Fruit fly (Drosophila melanogaster) whole organism, pupa: Measurements from ENCODE around the gene Fur1.

Experiments used
- CG10348 ChIP-seq: fragments of 200-800 bp; sonication (Bioruptor generic); IDR thresholded peaks from 2 replicates; pipeline ENCODE4 v1.3.6; 2022; ENCODE audit warnings: missing biosample characterization, missing genetic modification characterization
- CG12605 ChIP-seq: fragments of 200-800 bp; sonication (Bioruptor generic); IDR thresholded peaks from 2 replicates; pipeline ENCODE4 v1.3.6; 2022; ENCODE audit warnings: missing biosample characterization, missing genetic modification characterization
- CG13204 ChIP-seq: fragments of 200-800 bp; sonication (Bioruptor generic); optimal IDR thresholded peaks from 2 replicates; lab custom pipeline; 2018; ENCODE audit warnings: missing biosample characterization, mild to moderate bottlenecking, missing genetic modification characterization, moderate library complexity
- CG14655 ChIP-seq: fragments of 200-800 bp; sonication (Bioruptor generic); optimal IDR thresholded peaks from 3 replicates; lab custom pipeline; 2017; ENCODE audit warnings: mild to moderate bottlenecking, missing biosample characterization, missing genetic modification reagents, missing genetic modification characterization
- CG15710 ChIP-seq: fragments of 200-800 bp; sonication (Bioruptor generic); optimal IDR thresholded peaks from 2 replicates; lab custom pipeline; 2018; ENCODE audit warnings: missing biosample characterization, mild to moderate bottlenecking, missing genetic modification characterization, moderate library complexity
- CG17806 ChIP-seq: fragments of 200-800 bp; sonication (Bioruptor generic); optimal IDR thresholded peaks from 2 replicates; lab custom pipeline; 2018; ENCODE audit warnings: missing biosample characterization, mild to moderate bottlenecking, missing genetic modification characterization, moderate library complexity
- CG32121 ChIP-seq: fragments of 200-800 bp; sonication (Bioruptor generic); IDR thresholded peaks from 2 replicates; pipeline ENCODE4 v1.3.6; 2022; ENCODE audit warnings: missing biosample characterization, missing genetic modification characterization
- CG34367 ChIP-seq: fragments of 200-800 bp; sonication (Bioruptor generic); optimal IDR thresholded peaks from 2 replicates; lab custom pipeline; 2018; ENCODE audit warnings: missing biosample characterization, mild to moderate bottlenecking, missing genetic modification characterization
- CG4496 ChIP-seq: fragments of 200-800 bp; sonication (Bioruptor generic); IDR thresholded peaks from 3 replicates; pipeline ENCODE4 v1.3.6; 2022; ENCODE audit warnings: missing biosample characterization, missing genetic modification characterization
- CG8159 ChIP-seq: fragments of 200-800 bp; sonication (Bioruptor generic); optimal IDR thresholded peaks from 3 replicates; lab custom pipeline; 2018; ENCODE audit warnings: missing biosample characterization, mild to moderate bottlenecking, missing genetic modification characterization, moderate library complexity
- CG8301 ChIP-seq: fragments of 200-800 bp; sonication (Bioruptor generic); optimal IDR thresholded peaks from 2 replicates; lab custom pipeline; 2018; ENCODE audit warnings: missing biosample characterization, mild to moderate bottlenecking, missing genetic modification characterization
- CG9948 ChIP-seq: fragments of 200-800 bp; sonication (Bioruptor generic); optimal IDR thresholded peaks from 2 replicates; lab custom pipeline; 2018; ENCODE audit warnings: missing biosample characterization, mild to moderate bottlenecking, missing genetic modification characterization, moderate library complexity
- D1 ChIP-seq: fragments of 200-800 bp; sonication (Bioruptor generic); optimal IDR thresholded peaks from 2 replicates; lab custom pipeline; 2018; ENCODE audit warnings: missing biosample characterization, mild to moderate bottlenecking, missing genetic modification characterization, moderate library complexity
- EcR ChIP-seq: fragments of 200-800 bp; sonication (Bioruptor generic); optimal IDR thresholded peaks from 3 replicates; lab custom pipeline; 2019; ENCODE audit warnings: missing biosample characterization, missing genetic modification characterization, mild to moderate bottlenecking, moderate library complexity, missing genetic modification reagents
- Ets98B ChIP-seq: fragments of 200-800 bp; sonication (Bioruptor generic); IDR thresholded peaks from 2 replicates; pipeline ENCODE4 v1.3.6; 2022; ENCODE audit warnings: missing biosample characterization, missing genetic modification characterization
- Pif1A ChIP-seq: fragments of 200-800 bp; sonication (Bioruptor generic); optimal IDR thresholded peaks from 3 replicates; lab custom pipeline; 2016; ENCODE audit warnings: missing biosample characterization, missing genetic modification characterization
- Pif1B ChIP-seq: fragments of 200-800 bp; sonication (Bioruptor generic); optimal IDR thresholded peaks from 3 replicates; lab custom pipeline; 2016; ENCODE audit warnings: missing biosample characterization, missing genetic modification characterization
- Snoo ChIP-seq: fragments of 200-800 bp; sonication (Bioruptor generic); optimal IDR thresholded peaks from 3 replicates; lab custom pipeline; 2017; ENCODE audit warnings: missing biosample characterization, mild to moderate bottlenecking, missing genetic modification characterization, inconsistent platforms
- fd96Ca ChIP-seq: fragments of 200-800 bp; sonication (Bioruptor generic); IDR thresholded peaks from 3 replicates; pipeline ENCODE4 v1.3.6; 2022; ENCODE audit warnings: missing biosample characterization, missing genetic modification characterization
- gl ChIP-seq: fragments of 200-800 bp; sonication (Bioruptor generic); optimal IDR thresholded peaks from 2 replicates; lab custom pipeline; 2018; ENCODE audit warnings: missing biosample characterization, mild to moderate bottlenecking, missing genetic modification characterization
- rn ChIP-seq: fragments of 200-800 bp; sonication (Bioruptor generic); IDR thresholded peaks from 2 replicates; pipeline ENCODE4 v1.3.6; 2022; ENCODE audit warnings: missing biosample characterization, missing genetic modification characterization

Gene Fur1

dm6 chr3R:25457097-25457496 is 15.8 kb downstream of the Fur1 start:
- TF ChIP-seq CG12605 (GFP tag; lab: Robert Waterston, UW) = no peak
- no peak for TF ChIP-seq Pif1B (GFP tag; lab: Kevin White, UChicago)
- no peak for TF ChIP-seq D1 (tag; lab: Kevin White, UChicago)
- TF ChIP-seq CG9948 (tag; lab: Kevin White, UChicago) = no peak
- TF ChIP-seq CG17806 = no peak
- no peak for TF ChIP-seq Pif1A (GFP tag; lab: Kevin White, UChicago)
- no peak for TF ChIP-seq CG8159
- TF ChIP-seq EcR (GFP tag; lab: Kevin White, UChicago) = no peak
- TF ChIP-seq gl = no peak
- TF ChIP-seq rn (GFP tag; lab: Robert Waterston, UW) = no peak
- TF ChIP-seq CG4496 (GFP tag; lab: Robert Waterston, UW) = no peak
- no peak for TF ChIP-seq CG32121 (GFP tag; lab: Robert Waterston, UW)
- TF ChIP-seq fd96Ca (GFP tag; lab: Robert Waterston, UW) = no peak
- TF ChIP-seq CG15710 (tag; lab: Kevin White, UChicago) = no peak
- TF ChIP-seq Ets98B (GFP tag; lab: Robert Waterston, UW) = no peak
- TF ChIP-seq Snoo (tag; lab: Kevin White, UChicago) = no peak
- TF ChIP-seq CG10348 (GFP tag; lab: Robert Waterston, UW) = no peak
- no peak for TF ChIP-seq CG13204 (GFP tag; lab: Kevin White, UChicago)
- TF ChIP-seq CG8301 (tag; lab: Kevin White, UChicago) = no peak

dm6 chr3R:25453150-25453680 is 19.6 kb downstream of the Fur1 start:
- no peak for TF ChIP-seq fd96Ca (GFP tag; lab: Robert Waterston, UW)
- no peak for TF ChIP-seq CG32121 (GFP tag; lab: Robert Waterston, UW)
- no peak for TF ChIP-seq D1 (tag; lab: Kevin White, UChicago)
- no peak for TF ChIP-seq CG14655 (GFP tag; lab: Kevin White, UChicago)
- TF ChIP-seq CG8159 = no peak
- no peak for TF ChIP-seq Ets98B (GFP tag; lab: Robert Waterston, UW)
- no peak for TF ChIP-seq CG17806
- no peak for TF ChIP-seq CG8301 (tag; lab: Kevin White, UChicago)
- no peak for TF ChIP-seq CG12605 (GFP tag; lab: Robert Waterston, UW)
- TF ChIP-seq EcR (GFP tag; lab: Kevin White, UChicago) = no peak

- peak; percentile 75 for TF ChIP-seq CG14655 (GFP tag; lab: Kevin White, UChicago)
- no peak for TF ChIP-seq rn (GFP tag; lab: Robert Waterston, UW)
- TF ChIP-seq Snoo (tag; lab: Kevin White, UChicago) = no peak
- no peak for TF ChIP-seq CG12605 (GFP tag; lab: Robert Waterston, UW)
- TF ChIP-seq D1 (tag; lab: Kevin White, UChicago) = no peak
- no peak for TF ChIP-seq CG4496 (GFP tag; lab: Robert Waterston, UW)
- peak; percentile 7 for TF ChIP-seq CG34367 (tag; lab: Kevin White, UChicago)
- TF ChIP-seq Pif1B (GFP tag; lab: Kevin White, UChicago) = no peak
- no peak for TF ChIP-seq EcR (GFP tag; lab: Kevin White, UChicago)
- peak; percentile 38 for TF ChIP-seq Pif1A (GFP tag; lab: Kevin White, UChicago)
- peak; percentile 57 for TF ChIP-seq CG8159
- no peak for TF ChIP-seq CG15710 (tag; lab: Kevin White, UChicago)
- TF ChIP-seq CG10348 (GFP tag; lab: Robert Waterston, UW) = no peak
- peak; percentile 45 for TF ChIP-seq CG9948 (tag; lab: Kevin White, UChicago)
- TF ChIP-seq CG32121 (GFP tag; lab: Robert Waterston, UW) = no peak
- TF ChIP-seq CG17806 = peak; percentile 24
- TF ChIP-seq gl = no peak
- peak; percentile 62 for TF ChIP-seq CG8301 (tag; lab: Kevin White, UChicago)
- TF ChIP-seq Ets98B (GFP tag; lab: Robert Waterston, UW) = no peak
- TF ChIP-seq fd96Ca (GFP tag; lab: Robert Waterston, UW) = no peak
- TF ChIP-seq, all 21 proteins: peak for 7
Measured at dm6 chr3R:25451832-25452231, 21.0 kb downstream of the Fur1 start.

- no peak for TF ChIP-seq CG15710 (tag; lab: Kevin White, UChicago)
- TF ChIP-seq D1 (tag; lab: Kevin White, UChicago) = no peak
- no peak for TF ChIP-seq rn (GFP tag; lab: Robert Waterston, UW)
- no peak for TF ChIP-seq CG8301 (tag; lab: Kevin White, UChicago)
- no peak for TF ChIP-seq CG13204 (GFP tag; lab: Kevin White, UChicago)
- TF ChIP-seq Pif1B (GFP tag; lab: Kevin White, UChicago) = no peak
- no peak for TF ChIP-seq CG17806
- TF ChIP-seq CG4496 (GFP tag; lab: Robert Waterston, UW) = no peak
Measured at dm6 chr3R:25448737-25449136, 24.1 kb downstream of the Fur1 start.

- TF ChIP-seq rn (GFP tag; lab: Robert Waterston, UW) = no peak
- no peak for TF ChIP-seq CG8301 (tag; lab: Kevin White, UChicago)
- no peak for TF ChIP-seq CG32121 (GFP tag; lab: Robert Waterston, UW)
- TF ChIP-seq CG8159 = no peak
- no peak for TF ChIP-seq CG17806
- no peak for TF ChIP-seq CG12605 (GFP tag; lab: Robert Waterston, UW)
- no peak for TF ChIP-seq Pif1A (GFP tag; lab: Kevin White, UChicago)
Measured at dm6 chr3R:25448318-25448717, 24.5 kb downstream of the Fur1 start.

dm6 chr3R:25447451-25447850 is 25.4 kb downstream of the Fur1 start:
- TF ChIP-seq CG8159 (no peak), EcR (GFP tag; lab: Kevin White, UChicago) (no peak), CG32121 (GFP tag; lab: Robert Waterston, UW) (no peak), rn (GFP tag; lab: Robert Waterston, UW) (no peak), CG34367 (tag; lab: Kevin White, UChicago) (no peak), CG9948 (tag; lab: Kevin White, UChicago) (no peak), CG10348 (GFP tag; lab: Robert Waterston, UW) (no peak), fd96Ca (GFP tag; lab: Robert Waterston, UW) (no peak), CG17806 (no peak), CG8301 (tag; lab: Kevin White, UChicago) (no peak), CG4496 (GFP tag; lab: Robert Waterston, UW) (no peak), D1 (tag; lab: Kevin White, UChicago) (no peak), Snoo (tag; lab: Kevin White, UChicago) (no peak), CG15710 (tag; lab: Kevin White, UChicago) (no peak), Pif1B (GFP tag; lab: Kevin White, UChicago) (no peak), CG13204 (GFP tag; lab: Kevin White, UChicago) (no peak), Ets98B (GFP tag; lab: Robert Waterston, UW) (no peak)
